Fruit fly (Drosophila melanogaster) whole organism, embryonic: ENCODE measurements around the gene Lcp65Ag1.

ENCODE experiments used
- CG11085 ChIP-seq: fragments of 200-800 bp; sonication (Bioruptor generic); IDR thresholded peaks from 2 replicates; pipeline ENCODE4 v1.3.6; 2022; ENCODE audit warnings: missing biosample characterization, missing genetic modification characterization
- CG12391 ChIP-seq: fragments of 200-800 bp; sonication (Bioruptor generic); optimal IDR thresholded peaks from 3 replicates; lab custom pipeline; 2018; ENCODE audit warnings: missing biosample characterization, mild to moderate bottlenecking, missing genetic modification characterization, moderate library complexity
- CG13123 ChIP-seq: fragments of 200-800 bp; sonication (Bioruptor generic); optimal IDR thresholded peaks from 2 replicates; lab custom pipeline; 2016; ENCODE audit warnings: missing biosample characterization, missing genetic modification characterization
- CG17568 ChIP-seq: fragments of 200-800 bp; sonication (Bioruptor generic); optimal IDR thresholded peaks from 2 replicates; lab custom pipeline; 2018; ENCODE audit warnings: missing biosample characterization, mild to moderate bottlenecking, missing genetic modification characterization, moderate library complexity
- CG2889 ChIP-seq: fragments of 200-800 bp; sonication (Bioruptor generic); IDR thresholded peaks from 3 replicates; pipeline ENCODE4 v1.3.6; 2022; ENCODE audit warnings: missing biosample characterization, missing genetic modification characterization
- CG31388 ChIP-seq: fragments of 200-800 bp; sonication (Bioruptor generic); optimal IDR thresholded peaks from 2 replicates; lab custom pipeline; 2016; ENCODE audit warnings: missing biosample characterization, missing genetic modification characterization
- CG4328 ChIP-seq: fragments of 200-800 bp; sonication (Bioruptor generic); optimal IDR thresholded peaks from 3 replicates; lab custom pipeline; 2017; ENCODE audit warnings: missing biosample characterization, missing genetic modification reagents, missing genetic modification characterization
- CG7745 ChIP-seq: fragments of 200-800 bp; sonication (Bioruptor generic); optimal IDR thresholded peaks from 2 replicates; lab custom pipeline; 2018; ENCODE audit warnings: missing biosample characterization, mild to moderate bottlenecking, missing genetic modification characterization, moderate library complexity
- CTCF ChIP-seq: fragments of 200-800 bp; sonication (Bioruptor generic); optimal IDR thresholded peaks from 2 replicates; lab custom pipeline; 2017; ENCODE audit warnings: missing biosample characterization, mild to moderate bottlenecking, missing genetic modification characterization, moderate library complexity
- CoRest ChIP-seq: fragments of 200-800 bp; sonication (Bioruptor generic); optimal IDR thresholded peaks from 3 replicates; lab custom pipeline; 2018; ENCODE audit warnings: missing biosample characterization, mild to moderate bottlenecking, missing genetic modification characterization, moderate library complexity
- D ChIP-seq, 2 experiments: fragments of 200-800 bp in 1 of 2; fragments of >200 bp in 1 of 2; sonication (Bioruptor generic) in 1 of 2; optimal IDR thresholded peaks; 2 replicates in 1 of 2; 3 replicates in 1 of 2; lab custom pipeline; 2017; ENCODE audit warnings: mild to moderate bottlenecking in 1 of 2, missing biosample characterization in 1 of 2, missing genetic modification characterization in 1 of 2, missing genetic modification reagents in 1 of 2
- Dbx ChIP-seq: fragments of 200-800 bp; sonication (Bioruptor generic); IDR thresholded peaks from 3 replicates; pipeline ENCODE4 v1.3.6; 2022; ENCODE audit warnings: missing biosample characterization, missing genetic modification characterization
- Dip3 ChIP-seq: fragments of 200-800 bp; sonication (Bioruptor generic); optimal IDR thresholded peaks from 3 replicates; lab custom pipeline; 2016; ENCODE audit warnings: missing biosample characterization, missing genetic modification characterization
- Dll ChIP-seq: fragments of 200-800 bp; sonication (Bioruptor generic); IDR thresholded peaks from 4 replicates; pipeline ENCODE4 v1.3.6; 2022; ENCODE audit warnings: missing biosample characterization, missing genetic modification characterization; ENCODE audit not compliant: partially characterized antibody
- Ets65A ChIP-seq: fragments of 200-800 bp; sonication (Bioruptor generic); peaks from one replicate; lab custom pipeline; 2016; ENCODE audit warnings: missing biosample characterization, missing genetic modification characterization
- HLHmδ ChIP-seq: fragments of 200-800 bp; sonication (Bioruptor generic); optimal IDR thresholded peaks from 2 replicates; lab custom pipeline; 2018; ENCODE audit warnings: missing biosample characterization, mild to moderate bottlenecking, missing genetic modification characterization, moderate library complexity
- Hey ChIP-seq: fragments of 200-800 bp; sonication (Bioruptor generic); optimal IDR thresholded peaks from 3 replicates; lab custom pipeline; 2018; ENCODE audit warnings: missing biosample characterization, mild to moderate bottlenecking, missing genetic modification characterization
- Sry-δ ChIP-seq: fragments of 200-800 bp; sonication (Bioruptor generic); optimal IDR thresholded peaks from 2 replicates; lab custom pipeline; 2016; ENCODE audit warnings: missing biosample characterization, missing genetic modification characterization
- Vsx1 ChIP-seq: fragments of 200-800 bp; sonication (Bioruptor generic); optimal IDR thresholded peaks from 2 replicates; lab custom pipeline; 2017; ENCODE audit warnings: missing biosample characterization, mild to moderate bottlenecking, missing genetic modification characterization, missing genetic modification reagents
- ase ChIP-seq: fragments of 200-800 bp; sonication (Bioruptor generic); IDR thresholded peaks from 3 replicates; pipeline ENCODE4 v1.3.6; 2022; ENCODE audit warnings: missing biosample characterization, missing genetic modification characterization
- bbx ChIP-seq: fragments of 200-800 bp; sonication (Bioruptor generic); IDR thresholded peaks from 2 replicates; pipeline ENCODE4 v1.3.6; 2022; ENCODE audit warnings: missing biosample characterization, missing genetic modification characterization; ENCODE audit not compliant: partially characterized antibody
- crc ChIP-seq: fragments of 200-800 bp; sonication (Bioruptor generic); optimal IDR thresholded peaks from 2 replicates; lab custom pipeline; 2016; ENCODE audit warnings: missing biosample characterization, missing genetic modification characterization
- emc ChIP-seq: fragments of 200-800 bp; sonication (Bioruptor generic); optimal IDR thresholded peaks from 2 replicates; lab custom pipeline; 2016; ENCODE audit warnings: missing biosample characterization, missing genetic modification characterization
- gce ChIP-seq: fragments of 200-800 bp; sonication (Bioruptor generic); IDR thresholded peaks from 3 replicates; pipeline ENCODE4 v1.3.6; 2022; ENCODE audit warnings: missing biosample characterization, missing genetic modification characterization
- grn ChIP-seq: fragments of 200-800 bp; sonication (Bioruptor generic); optimal IDR thresholded peaks from 3 replicates; lab custom pipeline; 2017; ENCODE audit warnings: missing biosample characterization, missing genetic modification characterization
- gsb-n ChIP-seq: fragments of 200-800 bp; sonication (Bioruptor generic); optimal IDR thresholded peaks from 3 replicates; lab custom pipeline; 2018; ENCODE audit warnings: missing biosample characterization, mild to moderate bottlenecking, missing genetic modification characterization
- kah ChIP-seq: fragments of 200-800 bp; sonication (Bioruptor generic); optimal IDR thresholded peaks from 2 replicates; lab custom pipeline; 2018; ENCODE audit warnings: missing biosample characterization, mild to moderate bottlenecking, missing genetic modification characterization
- ken ChIP-seq: fragments of 200-800 bp; sonication (Bioruptor generic); IDR thresholded peaks from 3 replicates; pipeline ENCODE4 v1.3.6; 2022; ENCODE audit warnings: missing biosample characterization, missing genetic modification characterization
- kni ChIP-seq: fragments of 200-800 bp; sonication (Bioruptor generic); optimal IDR thresholded peaks from 3 replicates; lab custom pipeline; 2017; ENCODE audit warnings: mild to moderate bottlenecking, missing biosample characterization, missing genetic modification reagents, missing genetic modification characterization
- nerfin-1 ChIP-seq: fragments of 200-800 bp; sonication (Bioruptor generic); optimal IDR thresholded peaks from 3 replicates; lab custom pipeline; 2019; ENCODE audit warnings: missing biosample characterization, mild to moderate bottlenecking, missing genetic modification characterization, moderate library complexity
- oc ChIP-seq: fragments of 200-800 bp; sonication (Bioruptor generic); optimal IDR thresholded peaks from 2 replicates; lab custom pipeline; 2018; ENCODE audit warnings: missing biosample characterization, mild to moderate bottlenecking, missing genetic modification characterization, moderate library complexity
- odd ChIP-seq: fragments of 200-800 bp; sonication (Bioruptor generic); optimal IDR thresholded peaks from 2 replicates; lab custom pipeline; 2017; ENCODE audit warnings: missing biosample characterization, mild to moderate bottlenecking, missing genetic modification characterization
- peb ChIP-seq: fragments of 200-800 bp; sonication (Bioruptor generic); IDR thresholded peaks from 2 replicates; pipeline ENCODE4 v1.3.6; 2022; ENCODE audit warnings: missing biosample characterization, missing genetic modification characterization
- prd ChIP-seq, 3 experiments: fragments of >200 bp in 2 of 3; fragments of 200-800 bp in 1 of 3; sonication (Bioruptor generic) in 1 of 3; optimal IDR thresholded peaks in 2 of 3; IDR thresholded peaks in 1 of 3; 2 replicates in 2 of 3; 3 replicates in 1 of 3; pipeline versions ENCODE4 v1.3.6 to Lab custom; 2017 to 2022; ENCODE audit warnings: missing biosample characterization in 1 of 3, missing genetic modification characterization in 1 of 3
- pros ChIP-seq: fragments of 200-800 bp; sonication (Bioruptor generic); optimal IDR thresholded peaks from 3 replicates; lab custom pipeline; 2019; ENCODE audit warnings: missing biosample characterization, mild to moderate bottlenecking, missing genetic modification characterization, moderate library complexity
- rib ChIP-seq: fragments of 200-800 bp; sonication (Bioruptor generic); IDR thresholded peaks from 2 replicates; pipeline ENCODE4 v1.3.6; 2022; ENCODE audit warnings: missing biosample characterization, missing genetic modification characterization
- tio ChIP-seq: fragments of 200-800 bp; sonication (Bioruptor generic); optimal IDR thresholded peaks from 2 replicates; lab custom pipeline; 2017; ENCODE audit warnings: missing biosample characterization, missing genetic modification characterization, inconsistent platforms
- tll ChIP-seq, 2 experiments: fragments of 200-800 bp in 1 of 2; fragments of >200 bp in 1 of 2; sonication (Bioruptor generic) in 1 of 2; optimal IDR thresholded peaks; 2 replicates each; lab custom pipeline; 2017 to 2019; ENCODE audit warnings: missing biosample characterization in 2 of 2, missing genetic modification characterization in 2 of 2, mild to moderate bottlenecking in 1 of 2, moderate library complexity in 1 of 2
- trem ChIP-seq: fragments of 200-800 bp; optimal IDR thresholded peaks from 3 replicates; lab custom pipeline; 2019; ENCODE audit warnings: missing biosample characterization, mild to moderate bottlenecking, missing genetic modification characterization, moderate library complexity

Lcp65Ag1 gene

DNA sequence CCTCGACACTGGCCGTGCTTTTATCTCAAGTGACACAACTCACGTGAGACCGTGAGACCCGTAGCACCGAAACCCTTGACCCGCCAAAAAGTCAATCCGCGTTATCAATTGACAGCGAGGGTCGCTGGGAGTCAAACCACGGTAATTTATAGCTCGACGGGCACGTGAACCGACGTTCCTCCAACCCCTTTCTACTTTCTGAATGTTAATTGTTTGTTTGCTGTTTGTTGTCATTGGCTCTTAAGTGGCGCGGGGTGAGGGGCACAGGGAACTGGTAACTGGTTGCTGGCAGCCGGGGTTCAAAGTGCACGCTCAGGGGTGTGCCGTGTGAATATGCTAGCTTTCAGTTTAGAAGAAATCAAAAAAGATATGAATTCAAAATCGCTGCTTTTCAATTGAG lies 28.4 kb downstream of the Lcp65Ag1 start (continued):
- TF ChIP-seq kni (GFP tag; lab: Kevin White, UChicago) (peak; percentile 3), CG31388 (no peak), gsb-n (peak; percentile 28)

DNA sequence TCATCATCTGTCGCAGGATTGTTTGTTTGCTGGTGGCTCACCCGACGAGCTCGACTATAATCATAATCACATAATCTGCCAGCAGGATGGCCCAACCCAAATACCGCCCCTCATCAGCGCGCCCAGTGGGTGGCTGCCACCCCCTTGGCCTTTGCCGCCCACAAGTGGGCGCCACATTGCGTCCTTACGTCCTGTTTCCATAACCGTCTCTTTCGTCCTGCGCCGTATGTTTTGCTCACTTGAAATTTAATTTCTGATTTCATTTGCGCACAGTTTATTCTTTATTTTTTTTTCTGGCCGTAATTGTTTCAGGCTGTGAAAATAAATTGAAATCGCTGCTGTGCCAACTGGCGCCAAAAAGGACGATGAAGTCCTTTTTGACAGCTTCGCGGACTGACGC lies 29.6 kb downstream of the Lcp65Ag1 start:
- no peak for TF ChIP-seq Dbx (GFP tag; lab: Robert Waterston, UW)
- no peak for TF ChIP-seq trem (tag; lab: Kevin White, UChicago)
- peak; percentile 92 for TF ChIP-seq Ets65A (GFP tag; lab: Kevin White, UChicago)
- no peak for TF ChIP-seq Dll
- TF ChIP-seq, all 482 proteins: peak for 1

DNA sequence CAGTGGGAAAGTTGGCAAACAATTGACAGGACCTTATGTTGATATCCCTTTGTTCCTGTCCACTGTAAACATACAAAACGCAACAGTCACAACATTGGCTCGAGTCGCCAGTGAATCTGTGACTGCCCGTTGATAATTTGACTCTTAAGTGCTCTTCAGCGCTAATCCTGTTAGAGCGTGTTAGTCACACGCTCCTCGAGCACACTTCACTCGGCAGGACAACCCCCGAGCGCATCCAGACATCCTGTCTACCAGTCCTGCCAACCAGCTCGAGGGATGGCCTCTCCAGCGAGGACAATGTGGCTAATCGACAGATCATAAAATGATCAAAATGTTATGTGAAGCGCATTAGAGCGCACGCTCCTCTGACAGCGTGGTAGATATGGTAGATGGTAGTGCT lies 30.5 kb downstream of the Lcp65Ag1 start:
- peak in 1 of 2 experiments; percentile 73 for TF ChIP-seq tll (GFP tag; optimal IDR thresholded peaks at IDR 0.05; lab: Kevin White, UChicago)
- peak; percentile 23 for TF ChIP-seq grn
- TF ChIP-seq bbx (GFP tag; lab: Robert Waterston, UW), result no peak
- peak; percentile 83 for TF ChIP-seq pros (GFP tag; lab: Kevin White, UChicago)
- TF ChIP-seq HLHmδ (GFP tag; lab: Kevin White, UChicago), result no peak
- TF ChIP-seq kah, result no peak
- peak; percentile 49 for TF ChIP-seq D (optimal IDR thresholded peaks at IDR 0.05; lab: Kevin White, UChicago)
- no peak for TF ChIP-seq D (GFP tag; optimal IDR thresholded peaks at IDR 0.05; lab: Kevin White, UChicago)
- TF ChIP-seq CTCF (GFP tag; lab: Kevin White, UChicago), result peak; percentile 12
- no peak for TF ChIP-seq Sry-δ
- TF ChIP-seq nerfin-1 (tag; lab: Kevin White, UChicago), result peak; percentile 27
- no peak for TF ChIP-seq crc (GFP tag; lab: Kevin White, UChicago)
- no peak for TF ChIP-seq Vsx1
- TF ChIP-seq CG7745 (tag; lab: Kevin White, UChicago), result no peak
- TF ChIP-seq CG11085, result no peak
- TF ChIP-seq CG13123 (GFP tag; lab: Kevin White, UChicago), result no peak
- TF ChIP-seq odd (GFP tag; lab: Kevin White, UChicago), result no peak
- TF ChIP-seq peb, result no peak
- TF ChIP-seq Hey (tag; lab: Kevin White, UChicago), result peak; percentile 95
- TF ChIP-seq CG31388, result no peak
- TF ChIP-seq CoRest (tag; lab: Kevin White, UChicago), result no peak
- TF ChIP-seq Dip3 (GFP tag; lab: Kevin White, UChicago), result no peak
- TF ChIP-seq CG4328 (GFP tag; lab: Kevin White, UChicago), result no peak
- peak; percentile 81 for TF ChIP-seq oc (tag; lab: Kevin White, UChicago)
- no peak for TF ChIP-seq ken (GFP tag; lab: Robert Waterston, UW)
- peak; percentile 25 for TF ChIP-seq kni (GFP tag; lab: Kevin White, UChicago)
- TF ChIP-seq CG17568 (GFP tag; lab: Kevin White, UChicago), result no peak
- no peak for TF ChIP-seq rib (GFP tag; lab: Robert Waterston, UW)
- 0 out of 3 replicates have a peak, but pooled peaks have one; percentile 18 for TF ChIP-seq CG2889 (GFP tag; lab: Robert Waterston, UW)
- TF ChIP-seq gce (GFP tag; lab: Robert Waterston, UW), result no peak
- no peak for TF ChIP-seq CG12391 (tag; lab: Kevin White, UChicago)
- no peak for TF ChIP-seq ase (GFP tag; lab: Robert Waterston, UW)
- TF ChIP-seq gsb-n, result peak; percentile 94
- TF ChIP-seq emc (GFP tag; lab: Kevin White, UChicago), result no peak
- TF ChIP-seq prd (optimal IDR thresholded peaks at IDR 0.05; lab: Kevin White, UChicago), result no peak
- peak; percentile 42; the same call in 1 of the 3 replicates for TF ChIP-seq prd (GFP tag; IDR thresholded peaks at IDR 0.05; lab: Robert Waterston, UW)
- no peak for TF ChIP-seq tio
- TF ChIP-seq, all 482 proteins: peak for 12
